Fruit fly (Drosophila melanogaster): ENCODE data around the gene Taf3.

Gene Taf3

DNA sequence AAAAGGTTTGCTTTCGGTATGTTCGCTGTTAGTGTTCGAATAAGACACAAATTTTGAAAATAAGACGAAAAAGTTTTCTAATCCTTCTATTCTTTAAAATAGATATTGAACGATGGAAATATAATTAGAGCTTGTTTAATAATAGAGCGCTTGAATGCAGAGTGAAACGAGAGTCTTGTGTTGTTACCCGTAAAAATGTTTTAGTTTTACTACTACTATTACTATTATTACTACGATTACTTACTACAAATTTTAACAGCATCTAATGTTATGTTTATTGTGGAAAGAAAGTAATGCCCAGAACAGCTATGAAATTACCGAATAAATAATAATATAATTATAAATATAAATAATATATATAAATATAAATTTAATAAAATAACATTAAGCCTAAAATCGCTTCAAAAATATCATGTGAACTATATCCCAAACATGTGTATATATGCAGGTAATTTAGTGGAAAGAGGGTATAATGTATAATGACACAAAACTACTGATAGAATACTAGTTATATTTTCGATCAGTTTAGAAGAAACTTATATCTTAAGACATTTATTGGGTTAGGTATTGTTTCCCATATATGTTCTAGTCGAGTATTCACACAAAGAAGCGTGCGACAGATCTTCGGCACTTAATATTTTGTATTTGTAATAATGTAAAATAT lies 480 bp upstream of the Taf3 start, which contains the start of gene CG33941 (continued):
- TF ChIP-seq CG10267 (tag; optimal IDR thresholded peaks at IDR 0.05): no peak
- TF ChIP-seq Bdp1 (GFP tag; optimal IDR thresholded peaks at IDR 0.05): no peak
- no peak for TF ChIP-seq zfh2 (GFP tag; optimal IDR thresholded peaks at IDR 0.05)
- no peak for TF ChIP-seq en (GFP tag; optimal IDR thresholded peaks at IDR 0.05)
- TF ChIP-seq Myb (GFP tag; optimal IDR thresholded peaks at IDR 0.05): no peak
- peak; percentile 80 for TF ChIP-seq CG17802 (tag; optimal IDR thresholded peaks at IDR 0.05)
- TF ChIP-seq crp (GFP tag; optimal IDR thresholded peaks at IDR 0.05): no peak
- TF ChIP-seq CG10565 (GFP tag; optimal IDR thresholded peaks at IDR 0.05): no peak
- TF ChIP-seq CG2712 (tag; optimal IDR thresholded peaks at IDR 0.05): peak; percentile 13
- no peak for TF ChIP-seq cg (GFP tag; optimal IDR thresholded peaks at IDR 0.05)
- TF ChIP-seq NfI (GFP tag; optimal IDR thresholded peaks at IDR 0.05): no peak
- TF ChIP-seq lov (optimal IDR thresholded peaks at IDR 0.05): no peak
- TF ChIP-seq lov (GFP tag; IDR thresholded peaks at IDR 0.05): no peak
- TF ChIP-seq MESR4 (GFP tag; optimal IDR thresholded peaks at IDR 0.05): peak; percentile 28
- no peak for TF ChIP-seq CG34224 (GFP tag; IDR thresholded peaks at IDR 0.05; ENCODE audit: partially characterized antibody)
- no peak for TF ChIP-seq sob (GFP tag; IDR thresholded peaks at IDR 0.05)
- TF ChIP-seq crc (GFP tag; optimal IDR thresholded peaks at IDR 0.05): no peak
- TF ChIP-seq CG30020 (tag; optimal IDR thresholded peaks at IDR 0.05): peak; percentile 96
- peak; percentile 35 for TF ChIP-seq BEAF-32 (GFP tag; optimal IDR thresholded peaks at IDR 0.05)
- peak; percentile 68; the same call in 2 of the 3 replicates for TF ChIP-seq CG7357 (GFP tag; IDR thresholded peaks at IDR 0.05)
- TF ChIP-seq bbx (GFP tag; IDR thresholded peaks at IDR 0.05; ENCODE audit: partially characterized antibody): no peak
- no peak for TF ChIP-seq CG12942 (GFP tag; optimal IDR thresholded peaks at IDR 0.05)
- no peak for TF ChIP-seq Spps (tag; optimal IDR thresholded peaks at IDR 0.05)
- peak; percentile 19 for TF ChIP-seq Hr3 (GFP tag; optimal IDR thresholded peaks at IDR 0.05)
- TF ChIP-seq CG13296 (GFP tag; optimal IDR thresholded peaks at IDR 0.05): no peak
- TF ChIP-seq lola (GFP tag; optimal IDR thresholded peaks at IDR 0.05): peak in 1 of 3 experiments; percentile 93
- TF ChIP-seq CG15514 (GFP tag; optimal IDR thresholded peaks at IDR 0.05): no peak
- no peak for TF ChIP-seq NC2β (GFP tag; optimal IDR thresholded peaks at IDR 0.05)
- TF ChIP-seq Eip74EF (GFP tag; optimal IDR thresholded peaks at IDR 0.05): peak in 1 of 2 experiments; percentile 49
- no peak for TF ChIP-seq grau (tag; optimal IDR thresholded peaks at IDR 0.05)
- TF ChIP-seq bowl (GFP tag; IDR thresholded peaks at IDR 0.05): no peak
- no peak for TF ChIP-seq sc (optimal IDR thresholded peaks at IDR 0.05)
- no peak for TF ChIP-seq sc (GFP tag; optimal IDR thresholded peaks at IDR 0.05)
- no peak for TF ChIP-seq D19A (tag; optimal IDR thresholded peaks at IDR 0.05)
- TF ChIP-seq bcd (GFP tag; optimal IDR thresholded peaks at IDR 0.05): no peak
- TF ChIP-seq al (GFP tag; IDR thresholded peaks at IDR 0.05): no peak
- peak; percentile 92 for TF ChIP-seq ssp (GFP tag; IDR thresholded peaks at IDR 0.05)
- peak; percentile 33; the same call in 1 of the 3 replicates for TF ChIP-seq CG17361 (GFP tag; IDR thresholded peaks at IDR 0.05)
- TF ChIP-seq Rfx (GFP tag; IDR thresholded peaks at IDR 0.05): no peak
- no peak for TF ChIP-seq CG12659 (GFP tag; optimal IDR thresholded peaks at IDR 0.05)
- no peak for TF ChIP-seq hkb (optimal IDR thresholded peaks at IDR 0.05)
- TF ChIP-seq hkb (GFP tag; IDR thresholded peaks at IDR 0.05): no peak
- no peak for TF ChIP-seq CG6765 (GFP tag; optimal IDR thresholded peaks at IDR 0.05)
- no peak for TF ChIP-seq stwl (tag; optimal IDR thresholded peaks at IDR 0.05)
- no peak for TF ChIP-seq CG6175 (GFP tag; IDR thresholded peaks at IDR 0.05)
- TF ChIP-seq CG9932 (GFP tag; IDR thresholded peaks at IDR 0.05): no peak
- TF ChIP-seq CG6272 (GFP tag; IDR thresholded peaks at IDR 0.05): no peak
- no peak for TF ChIP-seq CG11723 (GFP tag; optimal IDR thresholded peaks at IDR 0.05)
- TF ChIP-seq CG17328 (GFP tag; IDR thresholded peaks at IDR 0.05): no peak
